Fruit fly (Drosophila melanogaster) whole organism, embryonic: ENCODE results near the gene Cht5.

Experiments used
- Awh ChIP-seq: fragments of 200-800 bp; sonication (Bioruptor generic); IDR thresholded peaks from 2 replicates; pipeline ENCODE4, ENCODE4 v1.3.6; 2022; ENCODE audit warnings: missing biosample characterization, missing genetic modification characterization
- CG10209 ChIP-seq: fragments of 200-800 bp; sonication (Bioruptor generic); optimal IDR thresholded peaks from 3 replicates; lab custom pipeline; 2017; ENCODE audit warnings: missing biosample characterization, mild to moderate bottlenecking, missing genetic modification characterization, missing genetic modification reagents
- CG10321 ChIP-seq: fragments of 200-800 bp; sonication (Bioruptor generic); IDR thresholded peaks from 2 replicates; pipeline ENCODE4 v1.3.6; 2022; ENCODE audit warnings: missing biosample characterization, missing genetic modification characterization
- CG10366 ChIP-seq: fragments of 200-800 bp; sonication (Bioruptor generic); IDR thresholded peaks from 2 replicates; pipeline ENCODE4 v1.3.6; 2022; ENCODE audit warnings: missing biosample characterization, missing genetic modification characterization
- CG10959 ChIP-seq: fragments of 200-800 bp; sonication (Bioruptor generic); IDR thresholded peaks from 2 replicates; pipeline ENCODE4 v1.3.6; 2022; ENCODE audit warnings: missing biosample characterization, missing genetic modification characterization
- CG11504 ChIP-seq: fragments of 200-800 bp; sonication (Bioruptor generic); optimal IDR thresholded peaks from 3 replicates; lab custom pipeline; 2019; ENCODE audit warnings: missing biosample characterization, mild to moderate bottlenecking, missing genetic modification characterization, moderate library complexity
- CG12236 ChIP-seq: fragments of 200-800 bp; sonication (Bioruptor generic); optimal IDR thresholded peaks from 2 replicates; lab custom pipeline; 2016; ENCODE audit warnings: missing biosample characterization, missing genetic modification characterization
- CG12299 ChIP-seq: fragments of 200-800 bp; sonication (Bioruptor generic); optimal IDR thresholded peaks from 2 replicates; lab custom pipeline; 2018; ENCODE audit warnings: missing biosample characterization, mild to moderate bottlenecking, missing genetic modification characterization
- CG12769 ChIP-seq: fragments of 200-800 bp; sonication (Bioruptor generic); optimal IDR thresholded peaks from 2 replicates; lab custom pipeline; 2019; ENCODE audit warnings: missing biosample characterization, mild to moderate bottlenecking, missing genetic modification characterization, moderate library complexity
- CG13424 ChIP-seq: fragments of 200-800 bp; sonication (Bioruptor generic); optimal IDR thresholded peaks from 2 replicates; lab custom pipeline; 2019; ENCODE audit warnings: missing biosample characterization, mild to moderate bottlenecking, missing genetic modification characterization, moderate library complexity
- CG13624 ChIP-seq: fragments of 200-800 bp; sonication (Bioruptor generic); optimal IDR thresholded peaks from 2 replicates; lab custom pipeline; 2016; ENCODE audit warnings: missing biosample characterization, missing genetic modification characterization
- CG17612 ChIP-seq: fragments of 200-800 bp; sonication (Bioruptor generic); IDR thresholded peaks from 2 replicates; pipeline ENCODE4 v1.3.6; 2022; ENCODE audit warnings: missing biosample characterization, missing genetic modification characterization
- CG17802 ChIP-seq: fragments of 200-800 bp; sonication (Bioruptor generic); optimal IDR thresholded peaks from 2 replicates; lab custom pipeline; 2018; ENCODE audit warnings: missing biosample characterization, mild to moderate bottlenecking, missing genetic modification characterization, moderate library complexity
- CG18262 ChIP-seq: fragments of 200-800 bp; optimal IDR thresholded peaks from 3 replicates; lab custom pipeline; 2019; ENCODE audit warnings: missing biosample characterization, mild to moderate bottlenecking, missing genetic modification characterization, moderate library complexity
- CG31365 ChIP-seq: fragments of 200-800 bp; sonication (Bioruptor generic); optimal IDR thresholded peaks from 2 replicates; lab custom pipeline; 2018; ENCODE audit warnings: missing biosample characterization, mild to moderate bottlenecking, missing genetic modification characterization
- CG31441 ChIP-seq: fragments of 200-800 bp; sonication (Bioruptor generic); IDR thresholded peaks from 2 replicates; pipeline ENCODE4 v1.3.6; 2022; ENCODE audit warnings: missing biosample characterization, missing genetic modification characterization
- CG3163 ChIP-seq: fragments of 200-800 bp; sonication (Bioruptor generic); optimal IDR thresholded peaks from 3 replicates; lab custom pipeline; 2016; ENCODE audit warnings: missing biosample characterization, missing genetic modification characterization
- CG32532 ChIP-seq: fragments of 200-800 bp; sonication (Bioruptor generic); IDR thresholded peaks from 2 replicates; pipeline ENCODE4 v1.3.6; 2022; ENCODE audit warnings: missing biosample characterization, missing genetic modification characterization
- CG3726 ChIP-seq: fragments of 200-800 bp; sonication (Bioruptor generic); IDR thresholded peaks from 3 replicates; pipeline ENCODE4, ENCODE4 v1.3.6; 2022; ENCODE audit warnings: missing biosample characterization, missing genetic modification characterization
- CG6175 ChIP-seq: fragments of 200-800 bp; sonication (Bioruptor generic); IDR thresholded peaks from 3 replicates; pipeline ENCODE4 v1.3.6; 2022; ENCODE audit warnings: missing biosample characterization, missing genetic modification characterization
- Dll ChIP-seq: fragments of 200-800 bp; sonication (Bioruptor generic); IDR thresholded peaks from 4 replicates; pipeline ENCODE4 v1.3.6; 2022; ENCODE audit warnings: missing biosample characterization, missing genetic modification characterization; ENCODE audit not compliant: partially characterized antibody
- E2f2 ChIP-seq: fragments of 200-800 bp; sonication (Bioruptor generic); IDR thresholded peaks from 2 replicates; pipeline ENCODE4 v1.3.6; 2022; ENCODE audit warnings: missing biosample characterization, missing genetic modification characterization
- Ets97D ChIP-seq: fragments of 200-800 bp; sonication (Bioruptor generic); optimal IDR thresholded peaks from 3 replicates; lab custom pipeline; 2016; ENCODE audit warnings: missing biosample characterization, missing genetic modification characterization
- Fer3 ChIP-seq: fragments of 200-800 bp; sonication (Bioruptor generic); optimal IDR thresholded peaks from 2 replicates; lab custom pipeline; 2018; ENCODE audit warnings: missing biosample characterization, mild to moderate bottlenecking, missing genetic modification characterization, moderate library complexity
- HLH3B ChIP-seq: fragments of 200-800 bp; sonication (Bioruptor generic); IDR thresholded peaks from 2 replicates; pipeline ENCODE4 v1.3.6; 2022; ENCODE audit warnings: missing biosample characterization, missing genetic modification characterization
- HLH54F ChIP-seq: fragments of 200-800 bp; sonication (Bioruptor generic); optimal IDR thresholded peaks from 3 replicates; lab custom pipeline; 2016; ENCODE audit warnings: missing biosample characterization, missing genetic modification characterization
- NC2β ChIP-seq: fragments of 200-800 bp; sonication (Bioruptor generic); optimal IDR thresholded peaks from 2 replicates; lab custom pipeline; 2016; ENCODE audit warnings: missing biosample characterization, missing genetic modification characterization
- Nf-YA ChIP-seq: fragments of 200-800 bp; sonication (Bioruptor generic); IDR thresholded peaks from 2 replicates; pipeline ENCODE4 v1.3.6; 2022; ENCODE audit warnings: missing biosample characterization, missing genetic modification characterization
- Oaz ChIP-seq: fragments of 200-800 bp; sonication (Bioruptor generic); IDR thresholded peaks from 2 replicates; pipeline ENCODE4 v1.3.6; 2022; ENCODE audit warnings: missing biosample characterization, missing genetic modification characterization
- Ptx1 ChIP-seq: fragments of 200-800 bp; sonication (Bioruptor generic); IDR thresholded peaks from 2 replicates; pipeline ENCODE4 v1.3.6; 2022; ENCODE audit warnings: missing biosample characterization, missing genetic modification characterization
- Sry-δ ChIP-seq: fragments of 200-800 bp; sonication (Bioruptor generic); optimal IDR thresholded peaks from 2 replicates; lab custom pipeline; 2016; ENCODE audit warnings: missing biosample characterization, missing genetic modification characterization
- Trl ChIP-seq, 3 experiments: fragments of >200 bp in 2 of 3; fragments of 200-800 bp in 1 of 3; sonication (Bioruptor generic) in 1 of 3; optimal IDR thresholded peaks; 2 replicates in 1 of 3; 3 replicates in 2 of 3; lab custom pipeline; 2016 to 2017; ENCODE audit warnings: missing biosample characterization in 1 of 3, missing genetic modification characterization in 1 of 3
- cas ChIP-seq: fragments of 200-800 bp; sonication (Bioruptor generic); IDR thresholded peaks from 2 replicates; pipeline ENCODE4 v1.3.6; 2022; ENCODE audit warnings: missing biosample characterization, missing genetic modification characterization
- chinmo ChIP-seq: fragments of 200-800 bp; sonication (Bioruptor generic); IDR thresholded peaks from 4 replicates; pipeline ENCODE4 v1.3.6; 2022; ENCODE audit warnings: missing biosample characterization, missing genetic modification characterization; ENCODE audit not compliant: partially characterized antibody
- crp ChIP-seq, 2 experiments: fragments of 200-800 bp; sonication (Bioruptor generic); optimal IDR thresholded peaks; 2 replicates in 1 of 2; 3 replicates in 1 of 2; lab custom pipeline; 2017; ENCODE audit warnings: missing biosample characterization in 2 of 2, missing genetic modification characterization in 2 of 2, mild to moderate bottlenecking in 1 of 2, moderate library complexity in 1 of 2
- da ChIP-seq: fragments of 200-800 bp; sonication (Bioruptor generic); optimal IDR thresholded peaks from 2 replicates; lab custom pipeline; 2016; ENCODE audit warnings: missing biosample characterization, missing genetic modification characterization
- dmrt99B ChIP-seq: fragments of 200-800 bp; sonication (Bioruptor generic); optimal IDR thresholded peaks from 2 replicates; lab custom pipeline; 2018; ENCODE audit warnings: missing biosample characterization, mild to moderate bottlenecking, missing genetic modification characterization, moderate library complexity
- exex ChIP-seq: fragments of 200-800 bp; sonication (Bioruptor generic); optimal IDR thresholded peaks from 4 replicates; lab custom pipeline; 2018; ENCODE audit warnings: missing biosample characterization, mild to moderate bottlenecking, missing genetic modification characterization, moderate library complexity
- fd3F ChIP-seq: fragments of 200-800 bp; sonication (Bioruptor generic); optimal IDR thresholded peaks from 2 replicates; lab custom pipeline; 2018; ENCODE audit warnings: missing biosample characterization, mild to moderate bottlenecking, missing genetic modification characterization, moderate library complexity
- fu2 ChIP-seq: fragments of 200-800 bp; sonication (Bioruptor generic); optimal IDR thresholded peaks from 2 replicates; lab custom pipeline; 2016; ENCODE audit warnings: missing biosample characterization, missing genetic modification characterization
- maf-S ChIP-seq: fragments of 200-800 bp; sonication (Bioruptor generic); optimal IDR thresholded peaks from 2 replicates; lab custom pipeline; 2016; ENCODE audit warnings: missing biosample characterization, missing genetic modification characterization
- peb ChIP-seq: fragments of 200-800 bp; sonication (Bioruptor generic); IDR thresholded peaks from 2 replicates; pipeline ENCODE4 v1.3.6; 2022; ENCODE audit warnings: missing biosample characterization, missing genetic modification characterization
- sc ChIP-seq, 3 experiments: fragments of >200 bp in 2 of 3; fragments of 200-800 bp in 1 of 3; sonication (Bioruptor generic) in 1 of 3; optimal IDR thresholded peaks; 2 replicates in 2 of 3; 3 replicates in 1 of 3; lab custom pipeline; 2017; ENCODE audit warnings: mild to moderate bottlenecking in 1 of 3, missing biosample characterization in 1 of 3, missing genetic modification characterization in 1 of 3, missing genetic modification reagents in 1 of 3
- seq ChIP-seq: fragments of 200-800 bp; sonication (Bioruptor generic); IDR thresholded peaks from 2 replicates; pipeline ENCODE4 v1.3.6; 2022; ENCODE audit warnings: missing biosample characterization, missing genetic modification characterization
- sim ChIP-seq: fragments of 200-800 bp; sonication (Bioruptor generic); IDR thresholded peaks from 2 replicates; pipeline ENCODE4 v1.3.6; 2022; ENCODE audit warnings: missing biosample characterization, missing genetic modification characterization
- slp2 ChIP-seq: fragments of 200-800 bp; sonication (Bioruptor generic); optimal IDR thresholded peaks from 2 replicates; lab custom pipeline; 2016; ENCODE audit warnings: missing biosample characterization, missing genetic modification characterization
- sob ChIP-seq: fragments of 200-800 bp; sonication (Bioruptor generic); IDR thresholded peaks from 2 replicates; pipeline ENCODE4 v1.3.6; 2022; ENCODE audit warnings: missing biosample characterization, missing genetic modification characterization
- tgo ChIP-seq: fragments of 200-800 bp; sonication (Bioruptor generic); IDR thresholded peaks from 3 replicates; pipeline ENCODE4 v1.3.6; 2022; ENCODE audit warnings: missing biosample characterization, missing genetic modification characterization
- unc-4 ChIP-seq: fragments of 200-800 bp; sonication (Bioruptor generic); IDR thresholded peaks from 2 replicates; pipeline ENCODE4 v1.3.6; 2022; ENCODE audit warnings: missing biosample characterization, missing genetic modification characterization; ENCODE audit not compliant: partially characterized antibody

Gene Cht5

DNA sequence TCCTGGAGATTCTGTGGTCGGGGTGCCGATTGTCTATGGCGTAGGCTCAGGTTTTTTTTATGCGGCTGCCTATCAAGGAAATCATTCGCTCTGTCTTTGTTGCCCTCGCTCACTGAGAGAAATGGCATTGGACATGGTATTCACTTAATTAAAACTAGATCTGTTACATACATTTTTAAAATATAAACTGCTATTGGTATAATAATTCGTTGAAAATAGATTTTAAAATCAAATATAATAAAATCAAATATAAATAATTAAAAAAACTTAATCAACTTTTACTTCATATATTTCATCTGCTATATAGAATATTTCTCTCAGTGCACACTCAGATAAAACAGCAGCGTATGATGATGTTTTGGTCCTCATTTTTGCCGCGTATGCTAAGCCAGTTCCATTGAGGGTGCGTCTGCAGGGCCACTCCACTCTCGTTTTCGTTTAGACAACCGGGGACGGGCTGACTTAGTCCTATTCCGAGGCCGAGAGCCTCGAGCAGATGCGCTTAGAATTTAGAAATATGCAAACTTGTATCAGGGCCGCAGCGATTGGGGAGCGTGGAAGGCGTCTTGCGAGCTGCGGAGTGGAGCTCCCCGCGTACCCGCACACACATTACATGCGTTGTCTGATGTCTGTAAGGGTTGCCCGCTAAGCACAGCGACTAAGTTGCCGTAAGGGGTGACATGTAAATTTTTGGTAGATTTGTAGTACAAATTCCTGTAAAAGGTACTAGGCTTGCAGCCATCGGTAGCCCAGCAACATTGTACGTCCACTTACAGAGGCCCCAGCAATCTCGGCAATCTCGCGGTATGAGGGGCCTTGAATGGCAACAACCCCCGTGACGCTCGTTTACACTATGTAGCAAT is 32.4 kb downstream of the Cht5 start (continued):
- TF ChIP-seq slp2 (GFP tag; lab: Kevin White, UChicago) (no peak), Ets97D (GFP tag; lab: Kevin White, UChicago) (no peak), CG10209 (GFP tag; lab: Kevin White, UChicago) (peak; percentile 45), Awh (GFP tag; lab: Robert Waterston, UW) (no peak), exex (tag; lab: Kevin White, UChicago) (no peak), da (GFP tag; lab: Kevin White, UChicago) (no peak), Fer3 (peak; percentile 10), crp (GFP tag; optimal IDR thresholded peaks at IDR 0.05; lab: Kevin White, UChicago) (no peak), Nf-YA (GFP tag; lab: Robert Waterston, UW) (no peak), sim (GFP tag; lab: Robert Waterston, UW) (no peak), CG3163 (GFP tag; lab: Kevin White, UChicago) (no peak), tgo (GFP tag; lab: Robert Waterston, UW) (no peak; the same call in 2 of the 3 replicates), CG6175 (GFP tag; lab: Robert Waterston, UW) (no peak), Dll (GFP tag; lab: Robert Waterston, UW) (no peak), CG17612 (GFP tag; lab: Robert Waterston, UW) (no peak), CG11504 (tag; lab: Kevin White, UChicago) (peak; percentile 64), cas (GFP tag; lab: Robert Waterston, UW) (no peak), NC2β (GFP tag; lab: Kevin White, UChicago) (no peak), CG12769 (tag; lab: Kevin White, UChicago) (no peak), Sry-δ (GFP tag; lab: Kevin White, UChicago) (no peak), peb (no peak), CG12299 (tag; lab: Kevin White, UChicago) (no peak), E2f2 (no peak), fd3F (GFP tag; lab: Kevin White, UChicago) (no peak), CG10366 (GFP tag; lab: Robert Waterston, UW) (no peak), dmrt99B (tag; lab: Kevin White, UChicago) (peak; percentile 49), HLH54F (GFP tag; lab: Kevin White, UChicago) (no peak), sob (GFP tag; lab: Robert Waterston, UW) (no peak), sc (optimal IDR thresholded peaks at IDR 0.05; lab: Kevin White, UChicago) (no peak), sc (GFP tag; optimal IDR thresholded peaks at IDR 0.05; lab: Kevin White, UChicago) (no peak), chinmo (GFP tag; lab: Robert Waterston, UW) (0 out of 4 replicates have a peak, but pooled peaks have one; percentile 34), maf-S (GFP tag; lab: Kevin White, UChicago) (no peak), fu2 (no peak), Oaz (GFP tag; lab: Robert Waterston, UW) (no peak), CG31441 (GFP tag; lab: Robert Waterston, UW) (peak; percentile 66), unc-4 (GFP tag; lab: Robert Waterston, UW) (0 out of 2 replicates have a peak, but pooled peaks have one; percentile 17), CG31365 (tag; lab: Kevin White, UChicago) (no peak), CG32532 (GFP tag; lab: Robert Waterston, UW) (no peak), CG13624 (GFP tag; lab: Kevin White, UChicago) (no peak), CG10321 (GFP tag; lab: Robert Waterston, UW) (no peak), HLH3B (0 out of 2 replicates have a peak, but pooled peaks have one; percentile 24), CG13424 (tag; lab: Kevin White, UChicago) (peak; percentile 50), Trl (optimal IDR thresholded peaks at IDR 0.05; lab: Kevin White, UChicago) (no peak), Trl (GFP tag; optimal IDR thresholded peaks at IDR 0.05; lab: Kevin White, UChicago) (no peak), CG10959 (no peak), CG12236 (GFP tag; lab: Kevin White, UChicago) (no peak), CG18262 (peak; percentile 72), CG17802 (tag; lab: Kevin White, UChicago) (no peak), Ptx1 (GFP tag; lab: Robert Waterston, UW) (0 out of 2 replicates have a peak, but pooled peaks have one; percentile 18), CG3726 (no peak), seq (GFP tag; lab: Robert Waterston, UW) (no peak)
